Worm (Caenorhabditis elegans): Measurements from ENCODE around the gene atf-2.

Gene atf-2

DNA sequence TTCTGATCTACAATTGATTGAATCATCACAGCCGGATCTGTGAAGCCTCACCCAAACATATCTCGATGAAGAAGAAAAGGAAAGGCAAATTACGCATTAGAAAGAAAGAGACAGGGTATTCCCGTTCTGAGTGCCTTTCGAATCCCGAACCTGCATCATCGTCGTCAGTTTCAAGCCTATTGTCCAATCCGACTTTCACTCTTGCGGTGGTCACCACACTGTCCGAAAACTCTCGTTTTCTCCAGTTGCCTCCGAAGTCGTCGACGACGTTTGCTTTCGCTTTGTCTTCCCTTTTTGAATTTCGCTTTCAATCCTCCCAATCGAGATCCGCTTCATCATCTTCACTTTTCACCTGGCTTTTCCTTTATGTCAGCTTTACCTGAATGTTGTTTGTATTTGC lies 2.7 kb upstream of the atf-2 start:
- no peak for TF ChIP-seq unc-62 (GFP tag; optimal IDR thresholded peaks at IDR 0.05)

DNA sequence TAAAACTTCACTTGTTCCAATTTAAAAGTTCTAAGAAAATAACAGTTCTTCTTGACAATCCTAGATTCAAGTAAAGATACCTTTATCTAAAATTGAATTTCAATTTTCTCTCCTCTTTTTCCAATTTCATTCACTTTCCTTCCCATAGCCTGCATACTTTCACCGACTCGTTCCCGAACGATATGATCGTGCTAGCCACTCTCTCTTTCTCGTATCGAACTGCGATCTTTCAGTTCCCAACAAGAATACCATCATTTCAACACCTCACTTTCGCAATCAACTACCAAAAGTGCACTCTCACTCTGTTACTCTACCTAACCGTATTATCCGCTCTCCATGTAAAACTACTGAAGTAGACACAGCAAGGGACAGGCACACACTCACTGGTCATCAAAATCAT lies 1.7 kb upstream of the atf-2 start:
- no peak for TF ChIP-seq unc-62 (GFP tag; optimal IDR thresholded peaks at IDR 0.05)

DNA sequence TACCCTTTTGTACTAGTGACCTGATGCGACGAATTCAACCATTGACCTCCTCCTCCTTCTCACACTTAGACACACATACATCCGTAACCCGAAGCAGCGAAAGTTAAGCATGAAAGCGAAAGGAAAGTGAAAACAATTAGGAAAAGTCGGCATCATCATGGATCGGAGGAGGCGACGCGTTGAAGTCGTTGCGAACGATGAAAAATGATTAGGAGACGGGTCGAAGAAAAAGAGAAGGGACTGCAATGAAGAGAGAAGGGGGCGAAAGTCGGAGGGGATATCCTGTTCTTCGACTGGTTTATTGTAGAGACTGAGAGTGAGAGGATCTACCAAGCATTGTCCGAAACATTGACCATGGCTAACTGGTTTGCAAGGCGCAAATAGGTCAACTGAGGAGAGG lies 744 bp upstream of the atf-2 start:
- no peak for TF ChIP-seq unc-62 (GFP tag; optimal IDR thresholded peaks at IDR 0.05)

DNA sequence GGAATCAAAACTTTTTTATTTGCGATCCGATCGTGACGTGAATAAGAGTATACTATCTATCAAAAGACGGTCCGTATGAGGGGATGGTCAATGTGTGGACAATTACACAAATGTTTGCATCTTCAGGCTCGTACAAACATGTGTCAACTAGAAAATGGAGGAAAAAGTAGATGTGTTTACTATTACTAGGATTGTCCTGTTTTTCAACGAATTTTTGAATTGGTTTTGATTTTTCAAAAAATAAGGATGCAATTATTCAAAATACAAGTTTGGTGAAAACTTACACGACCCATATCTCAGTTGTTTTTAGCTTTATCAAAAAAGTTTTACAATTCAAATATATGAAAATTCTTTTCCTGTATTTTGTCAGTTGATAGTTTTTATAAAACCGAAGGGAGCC lies 3.5 kb downstream of the atf-2 start, which contains the start of gene K08F8.7:
K08F8.7 (minus strand) TSS at position 101 of the 400 bp plus-strand sequence.
- TF ChIP-seq unc-62 (GFP tag; optimal IDR thresholded peaks at IDR 0.05): no peak

DNA sequence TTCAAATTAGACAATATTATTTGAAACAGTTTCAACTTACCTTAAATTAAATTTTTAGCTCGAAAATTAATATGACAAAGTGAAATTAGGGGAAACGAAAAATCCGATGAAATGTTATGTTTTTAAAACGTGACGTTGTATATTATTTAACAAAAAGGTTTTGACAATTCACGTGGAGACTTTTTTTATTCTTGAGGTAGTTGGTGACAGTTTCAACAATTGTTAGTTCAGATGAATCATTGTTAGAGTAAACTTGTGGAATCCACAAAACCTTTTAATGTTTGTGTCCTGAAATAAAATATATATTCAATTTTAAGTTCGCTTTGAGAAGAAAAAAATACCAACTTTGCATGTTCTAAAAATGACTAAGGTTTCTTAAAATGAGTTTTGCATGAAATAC lies 7.7 kb downstream of the atf-2 start, which contains the start of gene fut-1:
fut-1 (minus strand) TSS at position 101 of the 400 bp plus-strand sequence.
- TF ChIP-seq unc-62 (GFP tag; optimal IDR thresholded peaks at IDR 0.05): no peak

DNA sequence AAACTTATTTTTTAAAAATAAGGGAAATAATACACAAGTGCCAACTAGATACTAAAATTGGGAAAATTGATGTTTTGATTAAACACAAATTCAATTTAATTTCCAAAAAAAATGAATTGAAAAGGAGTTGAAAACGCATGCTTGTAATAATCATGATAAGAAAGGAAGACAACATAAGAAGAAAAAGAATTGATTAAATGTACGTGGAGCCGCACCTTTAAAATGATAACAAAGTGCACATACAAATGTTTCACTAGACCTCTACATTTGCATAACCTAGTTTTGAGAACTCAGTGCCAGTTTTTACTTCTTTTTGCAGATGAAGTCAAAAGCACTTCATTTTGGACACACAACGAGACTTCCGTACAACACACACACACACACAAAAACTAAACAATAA lies 10.0 kb downstream of the atf-2 start:
- TF ChIP-seq unc-62 (GFP tag; optimal IDR thresholded peaks at IDR 0.05): no peak

DNA sequence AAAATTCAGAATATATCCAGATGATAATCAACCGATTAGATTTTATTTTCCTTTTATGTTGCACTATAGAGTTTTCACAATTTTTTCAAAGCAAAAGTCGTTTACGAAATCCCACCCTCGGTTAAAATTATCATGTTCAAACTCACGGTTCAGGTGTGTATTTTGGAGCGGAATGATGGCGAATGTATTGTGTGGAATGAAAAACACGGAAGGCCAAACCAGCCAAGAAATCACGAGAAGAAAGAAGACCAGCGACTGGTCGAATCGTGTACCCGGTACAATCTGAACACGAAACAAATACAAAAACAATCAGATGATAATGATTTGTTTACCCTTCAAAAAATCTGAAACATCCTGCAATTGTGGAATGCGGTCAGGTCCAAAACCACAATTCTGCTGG lies 11.6 kb downstream of the atf-2 start:
- TF ChIP-seq unc-62 (GFP tag; optimal IDR thresholded peaks at IDR 0.05): no peak

DNA sequence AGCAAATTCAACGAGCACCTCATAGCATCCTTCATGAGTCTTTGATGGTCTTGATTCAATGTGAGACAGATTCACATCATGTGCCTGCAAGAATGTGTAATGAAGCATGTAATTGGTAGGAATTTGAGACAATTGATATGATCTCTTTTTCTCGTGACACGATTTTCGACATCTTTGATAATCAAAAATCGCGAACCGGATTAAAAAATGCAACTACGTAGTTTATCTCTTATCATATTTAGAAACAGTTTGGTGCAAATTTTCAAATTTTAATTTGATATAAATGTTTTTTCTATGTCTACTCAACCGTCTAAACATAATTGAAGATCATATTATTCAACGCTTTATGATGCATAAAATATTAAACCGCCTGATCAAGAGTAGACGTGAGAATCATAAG lies 12.5 kb downstream of the atf-2 start:
- no peak for TF ChIP-seq unc-62 (GFP tag; optimal IDR thresholded peaks at IDR 0.05)

DNA sequence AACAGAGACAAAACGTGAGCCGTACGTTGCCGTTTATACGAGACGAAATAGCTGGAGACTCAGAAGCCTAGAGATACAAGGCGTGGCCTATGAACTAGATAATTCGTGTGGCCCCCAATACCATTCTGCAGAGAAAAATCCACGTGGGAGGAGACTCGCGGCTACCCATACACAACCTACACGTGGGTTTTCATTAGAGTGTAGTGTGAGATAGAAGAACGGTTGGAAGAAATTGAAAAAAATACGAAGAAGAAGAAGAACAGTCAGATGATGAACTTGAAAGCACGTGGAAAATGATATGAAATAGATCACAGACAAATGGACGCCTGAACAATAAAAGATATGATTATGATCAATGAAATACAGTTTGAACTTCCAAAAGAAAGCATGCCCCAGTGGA lies 13.3 kb downstream of the atf-2 start:
- TF ChIP-seq unc-62 (GFP tag; optimal IDR thresholded peaks at IDR 0.05): no peak

DNA sequence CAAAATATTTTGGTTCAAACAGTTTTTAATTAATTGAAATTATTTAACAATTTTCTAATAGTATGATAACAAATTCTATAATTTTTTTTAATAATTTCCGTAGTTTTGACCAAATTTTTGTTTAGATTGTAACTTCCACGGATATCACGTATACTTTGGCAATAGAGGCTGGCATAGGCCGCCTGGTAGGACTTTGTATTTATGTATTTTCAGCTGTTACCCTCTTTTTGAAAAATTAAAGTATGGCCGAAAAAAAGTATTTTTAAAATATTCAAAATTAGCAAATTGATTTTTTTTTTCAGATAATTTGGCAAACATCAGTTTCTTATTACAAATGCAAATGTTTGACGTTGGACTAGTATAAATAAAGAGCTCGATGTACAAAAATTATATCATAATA lies 14.7 kb downstream of the atf-2 start, which contains the start of the genes nsph-1.1 and K08F8.15:
nsph-1.1 (plus strand) TSS at position 301 of the 400 bp plus-strand sequence.
K08F8.15 (plus strand) TSS at position 335 of the 400 bp plus-strand sequence.
- TF ChIP-seq unc-62 (GFP tag; optimal IDR thresholded peaks at IDR 0.05): no peak

DNA sequence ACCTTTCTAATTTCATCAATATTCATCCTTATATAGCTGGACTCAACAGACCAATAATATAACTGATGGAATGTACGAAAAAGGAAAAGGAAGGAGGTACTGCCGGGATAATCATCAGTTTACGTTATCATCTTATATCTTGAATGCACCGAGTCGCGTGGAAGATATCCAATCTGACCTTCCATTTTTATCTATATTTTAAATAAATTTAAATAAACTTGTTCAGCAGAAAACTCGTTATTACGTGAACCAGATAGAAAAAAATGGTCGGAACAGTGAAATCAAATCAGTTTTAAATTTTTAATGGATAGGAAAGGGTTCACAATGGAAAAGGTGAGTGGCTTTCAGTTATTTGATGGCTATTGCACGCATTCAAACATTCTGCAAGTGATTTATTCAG lies 15.1 kb downstream of the atf-2 start, which contains the start of gene pah-1:
pah-1 (minus strand) TSS at position 101 of the 400 bp plus-strand sequence.
- TF ChIP-seq unc-62 (GFP tag; optimal IDR thresholded peaks at IDR 0.05): no peak

DNA sequence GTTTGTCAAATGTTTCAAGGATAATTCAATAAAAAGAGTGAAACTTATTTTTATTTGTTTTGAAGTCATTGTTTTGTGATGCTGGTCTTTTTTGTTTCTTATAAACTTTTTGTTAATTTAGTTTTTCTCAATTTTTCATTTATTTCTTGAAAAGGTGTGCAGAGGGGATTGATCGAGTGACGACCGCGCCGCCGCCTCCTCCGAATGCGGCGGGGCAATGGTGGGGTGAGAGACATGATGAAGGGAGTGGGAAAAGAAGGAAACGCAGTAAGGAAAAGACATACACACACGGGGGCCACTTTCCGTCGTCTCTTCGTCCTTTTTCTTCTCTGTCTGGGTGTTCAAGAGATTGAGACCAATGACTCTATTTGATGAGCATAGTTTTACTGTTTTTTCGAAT lies 17.6 kb downstream of the atf-2 start:
- no peak for TF ChIP-seq unc-62 (GFP tag; optimal IDR thresholded peaks at IDR 0.05)

DNA sequence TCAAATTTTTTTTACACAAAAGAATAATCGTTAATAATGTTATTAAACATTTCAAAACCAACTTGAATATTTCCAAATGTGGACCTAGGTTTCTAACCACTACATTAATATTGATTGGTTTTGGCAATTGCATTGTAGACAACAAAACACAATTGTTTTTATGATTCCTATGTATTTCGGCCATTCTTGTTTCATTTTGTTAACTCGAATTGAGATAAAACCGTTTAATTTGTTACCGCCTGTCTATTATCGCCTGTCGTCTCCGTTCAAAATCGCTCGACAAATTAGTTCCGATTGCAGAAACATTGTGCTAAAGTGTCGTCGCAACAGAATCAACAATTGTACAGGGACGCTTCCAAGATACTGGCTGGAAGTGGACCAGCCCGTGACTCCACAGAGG lies 18.9 kb downstream of the atf-2 start, which contains the start of gene let-19:
let-19 (plus strand) TSS at position 301 of the 400 bp plus-strand sequence.
- no peak for TF ChIP-seq unc-62 (GFP tag; optimal IDR thresholded peaks at IDR 0.05)

DNA sequence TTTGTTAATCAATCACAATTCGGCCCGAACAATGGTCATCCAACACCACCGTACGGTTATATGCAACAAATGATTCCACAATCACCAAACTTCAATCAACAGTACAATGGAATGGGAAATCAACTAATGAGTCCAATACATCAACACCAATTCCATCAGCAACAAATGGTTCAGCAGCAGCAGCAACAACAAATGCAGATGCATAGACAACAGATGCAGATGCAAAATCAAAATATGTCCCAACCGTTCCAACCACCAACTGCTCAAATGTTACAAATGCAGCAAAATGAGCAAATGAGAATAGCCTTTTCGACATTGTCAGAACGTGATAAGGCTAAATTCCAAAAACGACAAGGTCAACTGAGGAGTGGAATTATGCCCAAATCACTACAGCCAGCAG lies 24.7 kb downstream of the atf-2 start:
- no peak for TF ChIP-seq unc-62 (GFP tag; optimal IDR thresholded peaks at IDR 0.05)

DNA sequence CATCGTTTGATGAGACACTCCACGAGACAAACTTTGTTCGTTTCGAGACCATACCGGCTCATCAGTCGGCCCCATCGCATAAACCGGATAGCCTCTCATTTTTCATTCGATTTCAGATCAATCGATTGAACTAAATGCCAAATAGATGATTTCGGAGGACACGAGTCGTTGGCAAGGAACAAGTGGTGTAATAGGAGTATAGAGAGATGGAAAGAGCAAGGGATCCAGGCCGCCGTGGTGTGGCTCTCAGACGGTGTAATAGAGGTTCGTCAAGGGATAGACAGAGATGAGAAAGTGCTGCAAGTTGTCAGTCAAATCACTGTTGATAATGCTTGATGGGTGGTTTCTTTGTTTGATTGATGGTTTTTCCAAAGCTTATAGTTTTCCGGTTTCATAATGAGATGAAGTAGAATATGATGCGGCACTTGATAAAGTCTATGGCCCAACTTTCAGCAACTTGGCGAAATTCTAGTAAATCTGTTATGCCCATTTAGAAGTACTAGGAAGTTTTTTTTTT lies 31.7 kb downstream of the atf-2 start, which contains the start of gene sgn-1:
sgn-1 (minus strand) TSS at position 220 of the 517 bp plus-strand sequence.
- no peak for TF ChIP-seq unc-62 (GFP tag; optimal IDR thresholded peaks at IDR 0.05)

DNA sequence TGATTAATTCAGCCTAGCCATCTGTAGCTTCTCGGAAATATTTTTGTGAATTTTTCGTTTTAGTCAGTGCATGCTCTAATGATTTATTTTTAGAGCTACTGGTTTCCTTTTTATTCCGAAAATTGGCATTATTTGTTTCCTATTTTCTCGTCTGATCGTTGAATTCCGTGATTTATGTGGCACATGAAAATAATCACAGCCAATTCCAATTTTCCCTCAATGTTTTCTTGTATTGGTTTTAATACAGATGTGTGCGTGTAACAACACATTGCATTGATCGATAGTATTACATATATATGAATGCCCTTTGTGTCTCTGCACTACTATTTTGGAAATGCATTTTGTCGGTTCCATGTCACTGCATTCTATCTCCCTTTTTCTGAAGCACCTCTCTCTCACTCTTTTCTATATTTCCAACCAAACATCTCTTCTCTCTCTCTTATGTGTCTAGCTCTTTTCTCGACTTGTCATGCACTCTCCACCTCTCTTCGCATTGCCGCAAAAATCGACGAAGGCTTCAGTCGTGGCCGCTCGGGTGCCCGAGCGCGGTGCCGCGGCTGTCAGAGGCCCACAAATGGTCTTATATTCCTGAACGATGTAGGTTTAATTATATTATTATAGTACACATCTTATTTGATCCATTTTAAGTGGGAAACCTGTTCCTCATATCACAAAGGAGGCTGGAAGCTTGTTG lies 32.6 kb downstream of the atf-2 start:
- TF ChIP-seq unc-62 (GFP tag; optimal IDR thresholded peaks at IDR 0.05): no peak

DNA sequence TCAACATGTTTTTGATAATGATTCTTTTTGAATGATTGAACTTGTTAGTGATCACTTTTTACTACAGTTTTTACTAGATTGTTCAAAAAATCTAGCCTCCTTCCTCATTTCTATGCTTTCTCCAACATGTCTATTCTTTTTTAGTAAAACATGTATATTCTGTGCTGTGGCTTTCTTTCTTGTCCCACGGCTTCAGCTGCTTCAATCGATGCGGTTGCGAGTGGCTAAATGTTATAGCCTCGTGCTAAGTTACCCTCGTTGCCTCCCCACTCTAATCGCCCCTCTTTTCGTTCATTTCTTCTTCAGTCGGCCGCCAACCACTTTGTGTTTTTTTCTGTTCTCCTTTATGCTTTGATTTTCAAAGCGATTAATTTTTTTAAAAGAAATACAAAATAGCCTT lies 34.1 kb downstream of the atf-2 start:
- no peak for TF ChIP-seq unc-62 (GFP tag; optimal IDR thresholded peaks at IDR 0.05)

All from whole organism, dauer.